Worm (Caenorhabditis elegans) whole organism, early embryonic: ENCODE measurements around the gene F32D8.2.

Source experiments
- B0310.2 ChIP-seq: sonication (generic microtip); optimal IDR thresholded peaks from 2 replicates; lab custom pipeline; 2016; ENCODE audit warnings: mild to moderate bottlenecking, missing genetic modification characterization, missing compliant biosample characterization
- F13C5.2 ChIP-seq: sonication (generic microtip); optimal IDR thresholded peaks from 2 replicates; lab custom pipeline; 2017; ENCODE audit warnings: mild to moderate bottlenecking, missing genetic modification characterization, inconsistent platforms, missing compliant biosample characterization
- aly-1 ChIP-seq: sonication (generic microtip); optimal IDR thresholded peaks from 2 replicates; lab custom pipeline; 2016; ENCODE audit warnings: missing genetic modification characterization, missing compliant biosample characterization
- ama-1 ChIP-seq: fragments of 150-350 bp; optimal IDR thresholded peaks from 2 replicates; lab custom pipeline; 2014
- ceh-13 ChIP-seq: fragments of 200-800 bp; sonication (Bioruptor generic); optimal IDR thresholded peaks from 2 replicates; lab custom pipeline; 2018; ENCODE audit warnings: mild to moderate bottlenecking, missing genetic modification characterization, missing compliant biosample characterization
- ceh-36 ChIP-seq: sonication (generic microtip); optimal IDR thresholded peaks from 2 replicates; lab custom pipeline; 2016; ENCODE audit warnings: missing genetic modification characterization, inconsistent platforms, missing compliant biosample characterization
- ets-7 ChIP-seq: sonication (generic microtip); optimal IDR thresholded peaks from 2 replicates; lab custom pipeline; 2016; ENCODE audit warnings: missing genotype, missing genetic modification characterization, missing compliant biosample characterization
- flt-1 ChIP-seq: fragments of 200-800 bp; sonication (Bioruptor generic); IDR thresholded peaks from 2 replicates; pipeline ENCODE4 v1.3.6; 2022; ENCODE audit warnings: missing genetic modification characterization, missing compliant biosample characterization
- hmbx-1 ChIP-seq: sonication (generic microtip); optimal IDR thresholded peaks from 2 replicates; lab custom pipeline; 2016; ENCODE audit warnings: mild to moderate bottlenecking, missing genetic modification characterization, missing compliant biosample characterization
- hmg-4 ChIP-seq: fragments of 200-800 bp; sonication (Bioruptor generic); optimal IDR thresholded peaks from 2 replicates; lab custom pipeline; 2018; ENCODE audit warnings: mild to moderate bottlenecking, missing genetic modification characterization, missing compliant biosample characterization
- hnd-1 ChIP-seq: sonication (generic microtip); optimal IDR thresholded peaks from 2 replicates; lab custom pipeline; 2016; ENCODE audit warnings: missing genetic modification characterization, missing compliant biosample characterization
- pes-1 ChIP-seq: fragments of 200-800 bp; sonication (Bioruptor generic); IDR thresholded peaks from 2 replicates; pipeline ENCODE4 v1.3.6; 2022; ENCODE audit warnings: missing genetic modification reagents, missing genetic modification characterization, missing compliant biosample characterization
- scrt-1 ChIP-seq: fragments of 200-800 bp; sonication (Bioruptor generic); IDR thresholded peaks from 2 replicates; pipeline ENCODE4 v1.3.6; 2022; ENCODE audit warnings: missing genetic modification characterization, missing compliant biosample characterization
- sea-1 ChIP-seq: fragments of 200-800 bp; sonication (Bioruptor generic); conservative IDR thresholded peaks from 2 replicates; pipeline ENCODE4 v1.3.6; 2022; ENCODE audit warnings: missing genetic modification characterization, missing compliant biosample characterization
- tbx-11 ChIP-seq: fragments of 200-800 bp; sonication (Bioruptor generic); IDR thresholded peaks from 2 replicates; pipeline ENCODE4 v1.3.6; 2022; ENCODE audit warnings: missing genetic modification characterization, missing compliant biosample characterization
- tbx-37 ChIP-seq: fragments of 200-800 bp; sonication (Bioruptor generic); conservative IDR thresholded peaks from 2 replicates; pipeline ENCODE4 v1.3.6; 2022; ENCODE audit warnings: missing genetic modification reagents, missing genetic modification characterization, missing compliant biosample characterization
- tra-4 ChIP-seq: sonication (generic microtip); optimal IDR thresholded peaks from 2 replicates; lab custom pipeline; 2017; ENCODE audit warnings: missing genetic modification characterization, missing compliant biosample characterization

F32D8.2 gene

DNA sequence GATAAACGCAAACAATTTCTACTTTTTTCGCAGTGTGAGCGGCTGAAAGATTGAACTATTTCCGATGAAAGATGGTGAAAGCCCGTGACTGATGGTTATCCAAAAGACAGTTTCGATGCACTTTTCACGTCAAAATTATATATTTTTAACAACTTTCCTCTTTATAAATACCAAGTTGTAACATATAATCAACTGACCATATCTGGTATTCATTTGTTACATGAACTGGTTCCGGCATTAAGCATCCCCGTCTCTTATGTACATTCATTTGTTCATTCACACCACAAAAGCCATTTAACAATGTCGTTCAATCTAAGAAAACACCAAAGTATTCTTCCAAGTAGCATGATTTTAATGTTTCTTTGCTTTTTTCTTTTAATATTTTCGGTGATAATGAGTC is at the start of gene F32D8.2:
F32D8.2 (plus strand) TSS at position 301 of the 400 bp plus-strand sequence.
- TF ChIP-seq ama-1, result no peak
- TF ChIP-seq ceh-13 (GFP tag; lab: Kevin White, UChicago), result no peak
- TF ChIP-seq aly-1 (tag; lab: Kevin White, UChicago), result no peak
- TF ChIP-seq sea-1, result no peak
- no peak for TF ChIP-seq hnd-1 (tag; lab: Kevin White, UChicago)
- no peak for TF ChIP-seq ceh-36 (tag; lab: Kevin White, UChicago)
- TF ChIP-seq F13C5.2 (tag; lab: Kevin White, UChicago), result no peak
- TF ChIP-seq tbx-11 (GFP tag; lab: Robert Waterston, UW), result no peak
- TF ChIP-seq hmg-4 (GFP tag; lab: Kevin White, UChicago), result no peak

DNA sequence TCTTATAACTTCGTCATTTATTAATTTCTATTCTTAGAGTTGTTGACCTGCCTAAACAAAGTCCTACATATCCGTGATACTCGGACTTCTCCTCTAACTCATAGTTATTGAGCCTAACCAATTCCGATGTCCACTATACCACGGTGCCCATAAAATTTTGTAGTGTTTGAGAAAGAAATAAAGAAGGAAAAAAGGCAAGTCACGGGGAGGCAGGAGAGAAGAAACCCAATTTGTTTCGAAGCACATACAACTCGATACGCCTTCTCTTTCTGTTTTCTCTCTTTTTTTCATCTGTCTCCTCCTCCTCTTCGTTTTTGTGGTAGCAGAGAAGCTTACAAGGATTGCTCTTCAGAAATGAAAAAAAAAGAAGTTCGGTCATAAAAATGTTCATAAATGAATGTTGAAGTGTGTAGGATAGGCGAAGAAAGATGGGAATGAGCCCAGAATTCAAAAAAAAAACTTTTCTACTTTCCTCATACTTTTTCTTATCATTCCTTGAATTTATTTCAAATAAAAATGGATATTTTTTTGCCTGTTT is 48.8 kb upstream of the F32D8.2 start:
- TF ChIP-seq ceh-13 (GFP tag; lab: Kevin White, UChicago) (no peak), ceh-36 (tag; lab: Kevin White, UChicago) (no peak), hmbx-1 (tag; lab: Kevin White, UChicago) (no peak), tra-4 (no peak), pes-1 (no peak), sea-1 (no peak), ama-1 (no peak), tbx-37 (GFP tag; lab: Robert Waterston, UW) (no peak), F13C5.2 (tag; lab: Kevin White, UChicago) (no peak), aly-1 (tag; lab: Kevin White, UChicago) (no peak), tbx-11 (GFP tag; lab: Robert Waterston, UW) (no peak), flt-1 (no peak), ets-7 (tag; lab: Kevin White, UChicago) (no peak)

DNA sequence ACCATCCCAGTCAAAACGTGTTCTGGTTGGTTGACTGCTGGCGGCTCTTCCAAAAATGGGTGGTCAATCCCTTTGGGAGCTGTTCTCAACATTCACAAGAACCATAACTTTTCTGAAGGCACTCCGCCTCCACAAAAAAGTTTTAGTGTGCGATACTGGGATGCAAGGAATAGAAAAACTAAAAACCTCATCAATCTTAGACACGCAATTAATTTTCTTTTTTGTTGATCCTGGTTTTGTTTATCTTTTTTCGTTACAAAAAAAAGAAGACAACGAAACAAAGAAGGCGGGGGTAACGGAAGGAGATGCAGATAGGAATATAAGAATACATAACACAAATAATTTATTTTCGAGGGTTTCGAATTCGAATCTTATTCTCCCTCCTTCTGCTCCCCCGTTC is 45.4 kb upstream of the F32D8.2 start:
- TF ChIP-seq ceh-13 (GFP tag; lab: Kevin White, UChicago), result no peak
- TF ChIP-seq tra-4, result no peak
- no peak for TF ChIP-seq tbx-11 (GFP tag; lab: Robert Waterston, UW)
- no peak for TF ChIP-seq ama-1
- TF ChIP-seq ets-7 (tag; lab: Kevin White, UChicago), result no peak
- TF ChIP-seq scrt-1, result no peak
- TF ChIP-seq hnd-1 (tag; lab: Kevin White, UChicago), result no peak
- no peak for TF ChIP-seq hmg-4 (GFP tag; lab: Kevin White, UChicago)
- no peak for TF ChIP-seq F13C5.2 (tag; lab: Kevin White, UChicago)
- no peak for TF ChIP-seq B0310.2 (tag; lab: Kevin White, UChicago)
- TF ChIP-seq sea-1, result no peak
- no peak for TF ChIP-seq tbx-37 (GFP tag; lab: Robert Waterston, UW)
- TF ChIP-seq pes-1, result no peak
- TF ChIP-seq aly-1 (tag; lab: Kevin White, UChicago), result no peak
- no peak for TF ChIP-seq ceh-36 (tag; lab: Kevin White, UChicago)
- no peak for TF ChIP-seq hmbx-1 (tag; lab: Kevin White, UChicago)
- TF ChIP-seq flt-1, result no peak

DNA sequence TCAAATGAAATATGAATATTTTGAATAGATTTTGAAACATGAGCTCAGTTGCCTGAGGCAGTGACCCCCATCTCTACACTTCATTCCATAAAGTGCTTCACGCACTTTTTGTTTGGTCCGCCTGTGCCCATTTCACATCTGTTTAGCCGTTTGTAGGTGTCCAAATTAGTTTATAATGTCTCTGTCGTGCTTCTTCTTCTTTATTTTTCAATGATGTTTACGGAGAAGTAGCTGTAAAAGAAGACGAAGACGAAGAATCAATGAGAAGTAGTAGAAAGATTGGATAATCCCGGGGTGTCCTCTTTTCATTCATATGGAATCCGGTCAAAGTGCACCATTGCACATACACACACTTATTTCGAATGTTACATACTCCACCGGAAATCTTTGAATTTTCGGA is 44.2 kb upstream of the F32D8.2 start:
- TF ChIP-seq tbx-37 (GFP tag; lab: Robert Waterston, UW) (no peak), ceh-36 (tag; lab: Kevin White, UChicago) (no peak), tbx-11 (GFP tag; lab: Robert Waterston, UW) (no peak), F13C5.2 (tag; lab: Kevin White, UChicago) (no peak), hnd-1 (tag; lab: Kevin White, UChicago) (no peak), ceh-13 (GFP tag; lab: Kevin White, UChicago) (no peak), B0310.2 (tag; lab: Kevin White, UChicago) (no peak), aly-1 (tag; lab: Kevin White, UChicago) (no peak), scrt-1 (no peak), ama-1 (no peak), hmbx-1 (tag; lab: Kevin White, UChicago) (no peak), sea-1 (no peak), flt-1 (no peak), ets-7 (tag; lab: Kevin White, UChicago) (no peak), hmg-4 (GFP tag; lab: Kevin White, UChicago) (no peak), tra-4 (no peak), pes-1 (no peak)

DNA sequence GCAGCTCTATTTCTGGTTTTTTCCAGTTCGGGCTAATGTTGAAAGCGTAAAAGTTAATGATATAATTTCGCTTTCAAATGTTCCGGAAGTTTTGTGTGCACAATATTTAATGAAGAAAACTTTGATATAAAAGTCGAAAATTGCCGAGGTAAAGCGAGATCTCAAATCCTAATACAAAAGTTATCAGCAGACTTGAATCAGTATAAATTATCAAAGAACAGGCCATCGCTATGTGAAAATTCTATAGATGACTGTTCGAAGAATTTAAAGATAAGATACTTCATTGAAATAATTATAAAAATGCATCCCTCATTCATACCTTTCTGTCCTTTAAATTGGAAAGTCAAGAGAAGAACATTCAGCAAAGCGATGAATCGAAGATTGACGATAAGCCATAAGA is 36.7 kb upstream of the F32D8.2 start, which contains the start of gene C29A12.6:
C29A12.6 (plus strand) TSS at position 301 of the 400 bp plus-strand sequence.
- TF ChIP-seq ceh-13 (GFP tag; lab: Kevin White, UChicago) (no peak), flt-1 (no peak), sea-1 (no peak)

DNA sequence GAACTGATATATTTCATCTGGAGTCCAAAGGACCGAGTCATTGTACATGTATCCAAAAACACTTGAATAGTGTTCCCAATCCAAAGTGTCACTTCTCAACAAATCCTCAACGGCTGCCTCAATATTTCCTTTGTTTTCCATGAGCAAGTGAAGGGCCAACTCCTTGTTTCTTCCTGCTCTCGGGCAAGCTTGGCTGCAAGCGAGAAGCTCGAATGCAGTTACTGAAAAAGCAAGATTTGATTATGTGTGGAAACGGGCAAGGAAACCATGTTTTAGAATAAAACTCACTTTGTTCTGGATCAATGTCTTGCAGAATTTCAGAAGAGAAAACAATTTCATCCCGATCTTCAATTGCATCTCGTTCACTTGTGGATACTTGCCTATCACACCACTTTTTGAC is 29.4 kb upstream of the F32D8.2 start:
- TF ChIP-seq ets-7 (tag; lab: Kevin White, UChicago), result no peak
- no peak for TF ChIP-seq ceh-13 (GFP tag; lab: Kevin White, UChicago)
- no peak for TF ChIP-seq tbx-37 (GFP tag; lab: Robert Waterston, UW)
- TF ChIP-seq aly-1 (tag; lab: Kevin White, UChicago), result no peak
- no peak for TF ChIP-seq ama-1
- no peak for TF ChIP-seq flt-1
- no peak for TF ChIP-seq F13C5.2 (tag; lab: Kevin White, UChicago)
- TF ChIP-seq tra-4, result no peak
- TF ChIP-seq sea-1, result no peak
- no peak for TF ChIP-seq ceh-36 (tag; lab: Kevin White, UChicago)
- no peak for TF ChIP-seq scrt-1
- no peak for TF ChIP-seq B0310.2 (tag; lab: Kevin White, UChicago)
- no peak for TF ChIP-seq pes-1
- no peak for TF ChIP-seq hnd-1 (tag; lab: Kevin White, UChicago)
- TF ChIP-seq tbx-11 (GFP tag; lab: Robert Waterston, UW), result no peak

DNA sequence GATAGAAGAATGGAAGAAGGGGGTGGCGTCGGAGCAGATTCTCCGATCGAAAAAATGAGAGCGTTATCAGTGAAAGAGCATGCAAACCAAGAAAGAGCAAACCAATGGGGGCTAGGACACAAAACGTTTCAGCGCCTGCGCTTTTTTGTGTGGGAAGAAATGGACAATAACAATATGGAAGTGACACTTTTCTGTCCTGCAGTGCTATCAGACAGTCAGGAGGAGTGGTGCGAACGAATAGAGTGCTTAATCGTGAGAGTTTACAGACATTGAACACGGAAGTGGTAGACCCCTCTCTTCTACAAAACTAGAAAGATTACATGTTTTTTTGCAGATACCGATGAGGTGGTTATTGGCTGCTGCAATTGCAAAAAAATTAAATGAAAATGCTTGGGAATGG is 28.2 kb upstream of the F32D8.2 start:
- TF ChIP-seq B0310.2 (tag; lab: Kevin White, UChicago) (no peak), hnd-1 (tag; lab: Kevin White, UChicago) (no peak), tbx-11 (GFP tag; lab: Robert Waterston, UW) (no peak), ama-1 (no peak), F13C5.2 (tag; lab: Kevin White, UChicago) (no peak), aly-1 (tag; lab: Kevin White, UChicago) (no peak), ets-7 (tag; lab: Kevin White, UChicago) (no peak), flt-1 (no peak), sea-1 (no peak), hmg-4 (GFP tag; lab: Kevin White, UChicago) (no peak), ceh-13 (GFP tag; lab: Kevin White, UChicago) (no peak), tra-4 (no peak), scrt-1 (no peak)
